Fruit fly (Drosophila melanogaster): ENCODE measurements around the gene CG44838.

- TF ChIP-seq CTCF (optimal IDR thresholded peaks at IDR 0.05) (no peak), CG8478 (optimal IDR thresholded peaks at IDR 0.05) (no peak)
Measured at dm6 chr3L:9497249-9497648, 36.4 kb downstream of the CG44838 start.

Measured in S2 (cell line).